Worm (Caenorhabditis elegans): ENCODE measurements around the gene ZK666.15.

- TF ChIP-seq W03F9.2 (tag; optimal IDR thresholded peaks at IDR 0.05) (no peak), dao-5 (tag; optimal IDR thresholded peaks at IDR 0.05) (no peak), him-1 (tag; optimal IDR thresholded peaks at IDR 0.05) (no peak)
Observed at ce11 chrII:10515422-10515821, 28.6 kb downstream of the ZK666.15 start.

Data from whole organism, L4/young adult.